Fruit fly (Drosophila melanogaster): Measurements from ENCODE around the gene CG33688.

Gene CG33688

dm6 chr3L:16161847-16162556 is 37.0 kb upstream of the CG33688 start (continued):
- TF ChIP-seq CG33213 (GFP tag; optimal IDR thresholded peaks at IDR 0.05) (peak; percentile 28), CG43689 (GFP tag; IDR thresholded peaks at IDR 0.05) (no peak), Mes4 (GFP tag; optimal IDR thresholded peaks at IDR 0.05) (peak; percentile 42), NFAT (GFP tag; IDR thresholded peaks at IDR 0.05) (peak; percentile 32; the same call in 1 of the 2 replicates), HLHmδ (GFP tag; optimal IDR thresholded peaks at IDR 0.05) (no peak), sd (tag; optimal IDR thresholded peaks at IDR 0.05) (peak; percentile 49), ab (GFP tag; optimal IDR thresholded peaks at IDR 0.05) (peak; percentile 22), al (GFP tag; IDR thresholded peaks at IDR 0.05) (0 out of 2 replicates have a peak, but pooled peaks have one; percentile 48), CG12155 (GFP tag; optimal IDR thresholded peaks at IDR 0.05) (peak; percentile 64), CG9727 (GFP tag; optimal IDR thresholded peaks at IDR 0.05) (peak; percentile 69), CG9437 (GFP tag; optimal IDR thresholded peaks at IDR 0.05) (peak; percentile 65), CG32767 (GFP tag; IDR thresholded peaks at IDR 0.05) (peak; percentile 66; the same call in 1 of the 2 replicates), Jarid2 (GFP tag; optimal IDR thresholded peaks at IDR 0.05) (peak; percentile 11), CG18262 (tag; optimal IDR thresholded peaks at IDR 0.05) (peak; percentile 76), esg (GFP tag; conservative IDR thresholded peaks at IDR 0.05) (peak; percentile 59), CG1602 (GFP tag; optimal IDR thresholded peaks at IDR 0.05) (peak; percentile 45), CG2199 (GFP tag; IDR thresholded peaks at IDR 0.05) (peak; percentile 72; the same call in 2 of the 3 replicates), zfh2 (GFP tag; optimal IDR thresholded peaks at IDR 0.05) (peak; percentile 77), CG3281 (GFP tag; optimal IDR thresholded peaks at IDR 0.05) (peak; percentile 87), CG11696 (GFP tag; IDR thresholded peaks at IDR 0.05) (peak; percentile 88), CG6689 (GFP tag; IDR thresholded peaks at IDR 0.05) (peak; percentile 66), bigmax (GFP tag; optimal IDR thresholded peaks at IDR 0.05) (no peak), ham (GFP tag; IDR thresholded peaks at IDR 0.05) (no peak), CG13123 (GFP tag; optimal IDR thresholded peaks at IDR 0.05) (no peak), CG6765 (GFP tag; optimal IDR thresholded peaks at IDR 0.05) (peak; percentile 68), Fer3 (tag; optimal IDR thresholded peaks at IDR 0.05) (peak; percentile 75), CG10654 (GFP tag; optimal IDR thresholded peaks at IDR 0.05) (peak; percentile 25), tx (GFP tag; optimal IDR thresholded peaks at IDR 0.05) (peak; percentile 40), slbo (GFP tag; IDR thresholded peaks at IDR 0.05) (peak; percentile 75), sim (GFP tag; IDR thresholded peaks at IDR 0.05) (peak; percentile 24; the same call in 1 of the 2 replicates), sc (optimal IDR thresholded peaks at IDR 0.05) (no peak), sc (GFP tag; optimal IDR thresholded peaks at IDR 0.05) (peak; percentile 18), bsh (GFP tag; optimal IDR thresholded peaks at IDR 0.05) (peak; percentile 75 to 78), Ptx1 (GFP tag; IDR thresholded peaks at IDR 0.05) (peak; percentile 58), E2f1 (GFP tag; IDR thresholded peaks at IDR 0.05) (peak; percentile 41), btn (GFP tag; optimal IDR thresholded peaks at IDR 0.05) (no peak), Spps (tag; optimal IDR thresholded peaks at IDR 0.05) (peak; percentile 10), schlank (tag; optimal IDR thresholded peaks at IDR 0.05) (peak; percentile 11), CG14014 (GFP tag; IDR thresholded peaks at IDR 0.05) (peak; percentile 55), sima (GFP tag; optimal IDR thresholded peaks at IDR 0.05) (peak; percentile 6), odd (GFP tag; optimal IDR thresholded peaks at IDR 0.05) (peak; percentile 67), CG12659 (GFP tag; optimal IDR thresholded peaks at IDR 0.05) (peak; percentile 77), lola (GFP tag; optimal IDR thresholded peaks at IDR 0.05) (peak in 1 of 3 experiments; percentile 49), CG7556 (GFP tag; optimal IDR thresholded peaks at IDR 0.05) (peak; percentile 83), CG2116 (GFP tag; optimal IDR thresholded peaks at IDR 0.05) (peak; percentile 34), CG6791 (GFP tag; IDR thresholded peaks at IDR 0.05; ENCODE audit: partially characterized antibody) (no peak), CG8089 (GFP tag; optimal IDR thresholded peaks at IDR 0.05) (peak; percentile 51), CG11560 (tag; IDR thresholded peaks at IDR 0.05) (no peak; the same call in 2 of the 3 replicates), CG18619 (GFP tag; optimal IDR thresholded peaks at IDR 0.05) (peak; percentile 76), seq (GFP tag; IDR thresholded peaks at IDR 0.05) (peak; percentile 70)

Data from whole organism, embryonic.